Worm (Caenorhabditis elegans): ENCODE measurements around the gene fbxc-27.

The fbxc-27 gene

DNA sequence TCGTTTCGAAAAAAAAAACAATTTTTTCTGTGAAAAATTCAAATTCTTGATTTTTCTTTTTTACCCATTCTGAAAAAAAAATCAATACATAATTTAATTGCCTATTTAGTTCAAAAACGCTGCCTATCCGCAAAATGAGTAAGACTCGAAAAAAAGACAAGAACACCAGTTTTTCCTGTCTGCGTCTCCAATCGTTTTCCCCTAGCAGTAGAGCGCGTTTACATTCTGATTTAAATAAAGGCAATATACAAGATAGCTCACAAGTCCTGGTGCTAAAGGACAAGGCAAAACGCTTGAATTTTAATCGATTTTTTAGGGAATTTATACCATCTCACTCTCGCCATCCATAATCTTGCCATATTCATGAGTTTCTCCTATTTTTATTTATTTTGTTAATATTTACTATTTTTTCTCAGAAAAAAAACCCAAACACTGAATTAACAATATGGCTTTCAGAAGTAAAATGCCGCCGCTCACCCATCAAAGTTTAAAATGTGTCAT, 3.7 kb downstream of the fbxc-27 start, which contains the start of gene fbxc-33:
Gene fbxc-33, plus strand, starts transcription at position 451 of the 501 bp plus-strand sequence.
- TF ChIP-seq aly-1 (tag; optimal IDR thresholded peaks at IDR 0.05): no peak
- TF ChIP-seq hmbx-1 (tag; optimal IDR thresholded peaks at IDR 0.05): no peak
- no peak for TF ChIP-seq hnd-1 (tag; optimal IDR thresholded peaks at IDR 0.05)
- TF ChIP-seq F13C5.2 (tag; optimal IDR thresholded peaks at IDR 0.05): no peak
- TF ChIP-seq hmg-4 (GFP tag; optimal IDR thresholded peaks at IDR 0.05): no peak
- TF ChIP-seq tbx-37 (GFP tag; conservative IDR thresholded peaks at IDR 0.05): no peak
- TF ChIP-seq tra-4 (tag; optimal IDR thresholded peaks at IDR 0.05): no peak
- TF ChIP-seq ceh-13 (GFP tag; optimal IDR thresholded peaks at IDR 0.05): no peak
- no peak for TF ChIP-seq ets-7 (tag; optimal IDR thresholded peaks at IDR 0.05)
- TF ChIP-seq sea-1 (GFP tag; conservative IDR thresholded peaks at IDR 0.05): no peak
- no peak for TF ChIP-seq flt-1 (GFP tag; IDR thresholded peaks at IDR 0.05)
- no peak for TF ChIP-seq ceh-36 (tag; optimal IDR thresholded peaks at IDR 0.05)
- TF ChIP-seq scrt-1 (GFP tag; IDR thresholded peaks at IDR 0.05): no peak
- no peak for TF ChIP-seq ama-1 (optimal IDR thresholded peaks at IDR 0.05)
- TF ChIP-seq pes-1 (GFP tag; IDR thresholded peaks at IDR 0.05): no peak
- TF ChIP-seq B0310.2 (tag; optimal IDR thresholded peaks at IDR 0.05): no peak

DNA sequence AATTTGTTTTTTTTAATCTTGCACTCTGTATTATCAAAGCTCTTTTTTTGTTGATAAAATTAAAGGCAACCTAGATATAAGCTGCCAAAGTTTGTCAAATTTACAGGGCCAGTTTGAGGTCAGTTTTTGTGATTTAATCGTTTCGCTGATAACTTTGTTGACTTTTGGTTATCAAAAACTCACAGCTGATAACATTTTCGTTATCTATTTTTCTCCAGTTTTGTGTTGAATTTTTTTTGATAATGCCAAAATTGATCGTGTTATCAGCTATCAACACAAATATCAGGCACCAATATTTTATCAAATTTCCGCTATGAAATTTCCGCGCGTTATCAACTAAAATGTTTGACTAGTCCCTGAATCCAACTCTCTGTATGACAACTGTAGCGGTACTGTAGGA, 5.6 kb downstream of the fbxc-27 start:
- TF ChIP-seq scrt-1 (GFP tag; IDR thresholded peaks at IDR 0.05) (no peak), F13C5.2 (tag; optimal IDR thresholded peaks at IDR 0.05) (no peak), hnd-1 (tag; optimal IDR thresholded peaks at IDR 0.05) (no peak), tra-4 (tag; optimal IDR thresholded peaks at IDR 0.05) (no peak), ets-7 (tag; optimal IDR thresholded peaks at IDR 0.05) (no peak), ceh-36 (tag; optimal IDR thresholded peaks at IDR 0.05) (no peak), tbx-11 (GFP tag; IDR thresholded peaks at IDR 0.05) (no peak), flt-1 (GFP tag; IDR thresholded peaks at IDR 0.05) (no peak), pes-1 (GFP tag; IDR thresholded peaks at IDR 0.05) (no peak), ceh-13 (GFP tag; optimal IDR thresholded peaks at IDR 0.05) (no peak), aly-1 (tag; optimal IDR thresholded peaks at IDR 0.05) (no peak), hmg-4 (GFP tag; optimal IDR thresholded peaks at IDR 0.05) (no peak), ama-1 (optimal IDR thresholded peaks at IDR 0.05) (no peak)

DNA sequence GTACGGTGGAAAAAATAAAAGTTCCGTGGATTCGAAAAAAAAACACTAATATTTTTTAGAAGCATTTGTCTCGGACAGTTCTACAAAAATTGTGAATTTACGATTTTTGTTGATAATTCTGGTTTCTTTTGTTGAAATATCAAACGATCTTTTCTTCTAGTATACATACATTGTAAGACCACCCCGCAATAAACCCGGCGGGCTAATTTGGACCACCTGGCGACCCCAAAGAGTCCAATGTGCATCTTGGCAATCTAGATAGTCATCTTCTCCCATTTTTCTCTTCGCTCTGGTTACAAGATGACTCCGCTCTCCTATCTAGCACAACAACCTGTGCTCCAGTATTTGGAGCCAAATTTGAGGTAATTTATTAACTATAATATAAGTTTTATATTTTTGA, 6.2 kb downstream of the fbxc-27 start, which contains the start of gene fbxc-29:
Gene fbxc-29, plus strand, starts transcription at position 301 of the 400 bp plus-strand sequence.
- TF ChIP-seq tbx-11 (GFP tag; IDR thresholded peaks at IDR 0.05) (no peak), flt-1 (GFP tag; IDR thresholded peaks at IDR 0.05) (no peak), tra-4 (tag; optimal IDR thresholded peaks at IDR 0.05) (no peak), pes-1 (GFP tag; IDR thresholded peaks at IDR 0.05) (no peak), ceh-13 (GFP tag; optimal IDR thresholded peaks at IDR 0.05) (no peak), aly-1 (tag; optimal IDR thresholded peaks at IDR 0.05) (no peak), tbx-37 (GFP tag; conservative IDR thresholded peaks at IDR 0.05) (no peak)

DNA sequence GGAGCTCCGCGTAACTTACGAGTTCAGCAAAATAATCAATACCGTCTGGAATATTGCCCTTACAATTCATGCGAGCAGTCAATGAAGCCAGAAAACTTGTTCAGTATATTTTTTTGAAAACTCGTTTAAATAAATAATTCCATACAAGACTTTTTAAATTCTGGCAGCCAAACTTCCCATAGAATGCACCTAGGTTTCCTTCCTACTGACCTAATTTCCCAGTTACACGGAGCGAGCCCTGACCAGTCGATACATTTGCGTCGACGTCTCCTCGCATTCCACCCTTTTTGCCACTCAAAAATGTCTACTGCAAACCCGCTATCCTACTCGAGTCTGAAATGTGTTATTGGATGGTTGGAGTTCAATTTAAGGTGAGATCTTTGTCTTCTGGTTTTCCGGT, 7.8 kb downstream of the fbxc-27 start, which contains the start of gene fbxc-30:
Gene fbxc-30, plus strand, starts transcription at position 301 of the 400 bp plus-strand sequence.
- no peak for TF ChIP-seq sea-1 (GFP tag; conservative IDR thresholded peaks at IDR 0.05)
- no peak for TF ChIP-seq ceh-13 (GFP tag; optimal IDR thresholded peaks at IDR 0.05)
- TF ChIP-seq ama-1 (optimal IDR thresholded peaks at IDR 0.05): no peak
- TF ChIP-seq F13C5.2 (tag; optimal IDR thresholded peaks at IDR 0.05): no peak
- TF ChIP-seq ceh-36 (tag; optimal IDR thresholded peaks at IDR 0.05): no peak
- no peak for TF ChIP-seq scrt-1 (GFP tag; IDR thresholded peaks at IDR 0.05)

DNA sequence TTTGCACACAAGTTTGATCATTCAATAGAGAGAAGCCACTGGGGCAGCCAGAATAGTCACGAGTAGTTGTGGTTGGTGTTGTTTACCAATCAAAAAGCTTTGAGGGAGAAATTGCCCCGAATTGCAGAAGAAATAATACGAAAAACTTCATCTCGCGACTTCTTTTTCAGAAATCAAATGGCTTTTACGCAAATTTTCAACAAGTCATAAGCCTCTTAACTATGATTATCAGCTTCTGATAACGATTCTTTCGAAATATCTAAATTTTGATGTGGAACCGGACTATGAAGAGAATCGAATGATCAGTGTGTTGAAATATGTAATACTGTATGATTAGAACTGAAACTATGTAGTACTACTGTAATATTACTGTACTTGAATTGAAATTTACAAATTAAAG, 10.8 kb downstream of the fbxc-27 start:
- TF ChIP-seq F13C5.2 (tag; optimal IDR thresholded peaks at IDR 0.05): no peak
- TF ChIP-seq hnd-1 (tag; optimal IDR thresholded peaks at IDR 0.05): no peak
- TF ChIP-seq ets-7 (tag; optimal IDR thresholded peaks at IDR 0.05): no peak
- no peak for TF ChIP-seq tbx-37 (GFP tag; conservative IDR thresholded peaks at IDR 0.05)
- TF ChIP-seq sea-1 (GFP tag; conservative IDR thresholded peaks at IDR 0.05): no peak
- TF ChIP-seq hmbx-1 (tag; optimal IDR thresholded peaks at IDR 0.05): no peak
- no peak for TF ChIP-seq B0310.2 (tag; optimal IDR thresholded peaks at IDR 0.05)
- TF ChIP-seq ceh-13 (GFP tag; optimal IDR thresholded peaks at IDR 0.05): no peak
- no peak for TF ChIP-seq ceh-36 (tag; optimal IDR thresholded peaks at IDR 0.05)
- TF ChIP-seq tbx-11 (GFP tag; IDR thresholded peaks at IDR 0.05): no peak
- no peak for TF ChIP-seq hmg-4 (GFP tag; optimal IDR thresholded peaks at IDR 0.05)
- no peak for TF ChIP-seq flt-1 (GFP tag; IDR thresholded peaks at IDR 0.05)
- no peak for TF ChIP-seq ama-1 (optimal IDR thresholded peaks at IDR 0.05)
- no peak for TF ChIP-seq scrt-1 (GFP tag; IDR thresholded peaks at IDR 0.05)
- no peak for TF ChIP-seq aly-1 (tag; optimal IDR thresholded peaks at IDR 0.05)
- no peak for TF ChIP-seq pes-1 (GFP tag; IDR thresholded peaks at IDR 0.05)
- TF ChIP-seq tra-4 (tag; optimal IDR thresholded peaks at IDR 0.05): no peak

DNA sequence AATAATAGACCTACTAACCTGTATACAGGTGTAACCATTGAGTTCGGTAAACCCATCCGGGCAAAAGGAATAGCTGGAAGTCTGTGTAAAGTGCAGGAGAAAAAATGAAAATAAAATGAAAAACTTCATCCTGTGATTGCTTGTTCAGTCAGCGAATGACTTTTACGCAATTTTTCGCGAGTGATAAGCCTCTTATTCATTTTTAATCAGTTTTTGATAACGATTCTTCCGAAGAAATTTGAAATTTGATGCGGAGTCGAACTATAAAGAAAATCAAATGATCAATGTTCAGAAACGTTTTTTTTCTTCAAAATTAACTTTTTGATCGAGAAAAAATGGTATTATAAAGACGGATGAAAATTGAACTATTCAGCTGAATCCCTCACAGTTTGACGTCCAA, 13.2 kb downstream of the fbxc-27 start:
- no peak for TF ChIP-seq hmbx-1 (tag; optimal IDR thresholded peaks at IDR 0.05)
- TF ChIP-seq scrt-1 (GFP tag; IDR thresholded peaks at IDR 0.05): no peak
- no peak for TF ChIP-seq ceh-36 (tag; optimal IDR thresholded peaks at IDR 0.05)
- no peak for TF ChIP-seq F13C5.2 (tag; optimal IDR thresholded peaks at IDR 0.05)
- no peak for TF ChIP-seq tbx-11 (GFP tag; IDR thresholded peaks at IDR 0.05)
- TF ChIP-seq ceh-13 (GFP tag; optimal IDR thresholded peaks at IDR 0.05): no peak
- TF ChIP-seq sea-1 (GFP tag; conservative IDR thresholded peaks at IDR 0.05): no peak
- no peak for TF ChIP-seq flt-1 (GFP tag; IDR thresholded peaks at IDR 0.05)
- no peak for TF ChIP-seq B0310.2 (tag; optimal IDR thresholded peaks at IDR 0.05)
- no peak for TF ChIP-seq hmg-4 (GFP tag; optimal IDR thresholded peaks at IDR 0.05)

DNA sequence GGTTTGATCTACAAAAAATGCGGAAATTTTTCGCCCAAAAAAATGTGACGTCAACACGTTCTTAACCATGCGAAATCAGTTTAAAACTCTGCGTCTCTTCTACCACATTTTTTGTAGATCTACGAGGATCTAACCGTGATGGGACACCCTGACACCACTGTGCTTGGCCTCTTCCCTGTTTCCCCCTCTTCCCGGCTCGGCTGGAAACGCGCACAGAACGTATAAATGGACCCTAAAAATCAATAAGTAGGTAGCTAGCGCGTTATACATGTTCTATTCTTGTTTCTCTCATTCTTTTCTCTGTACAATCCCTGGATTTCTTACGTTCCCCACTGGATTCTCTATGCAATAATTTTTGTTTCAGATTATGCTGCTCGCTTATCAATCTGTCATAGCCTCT, 14.0 kb downstream of the fbxc-27 start, which contains the start of gene fbxc-28:
Gene fbxc-28, plus strand, starts transcription at position 301 of the 400 bp plus-strand sequence.
- no peak for TF ChIP-seq sea-1 (GFP tag; conservative IDR thresholded peaks at IDR 0.05)
- TF ChIP-seq aly-1 (tag; optimal IDR thresholded peaks at IDR 0.05): no peak
- no peak for TF ChIP-seq tbx-11 (GFP tag; IDR thresholded peaks at IDR 0.05)
- no peak for TF ChIP-seq ama-1 (optimal IDR thresholded peaks at IDR 0.05)
- TF ChIP-seq B0310.2 (tag; optimal IDR thresholded peaks at IDR 0.05): no peak

DNA sequence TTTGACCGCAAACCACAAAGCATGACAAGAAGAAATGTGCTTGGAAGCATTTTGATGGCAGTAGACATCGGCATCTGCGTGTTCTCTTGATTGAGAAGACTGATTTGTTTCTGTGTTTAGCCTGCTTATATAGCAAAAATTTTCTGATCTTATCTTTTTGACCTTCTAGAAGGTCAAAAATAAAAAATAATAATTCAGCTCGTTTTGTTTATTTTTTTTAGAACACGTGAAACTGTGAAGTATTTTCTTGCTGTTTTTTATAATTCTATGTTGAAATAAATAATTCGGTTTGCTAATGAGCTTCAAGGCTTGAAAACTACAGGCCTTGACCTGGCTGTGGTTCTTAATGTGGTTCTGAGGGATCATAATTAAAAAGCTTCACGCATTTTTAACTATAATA, 17.8 kb downstream of the fbxc-27 start, which contains the start of gene R07C3.13:
Gene R07C3.13, minus strand, starts transcription at position 101 of the 400 bp plus-strand sequence.
- no peak for TF ChIP-seq pes-1 (GFP tag; IDR thresholded peaks at IDR 0.05)
- no peak for TF ChIP-seq tbx-37 (GFP tag; conservative IDR thresholded peaks at IDR 0.05)
- no peak for TF ChIP-seq aly-1 (tag; optimal IDR thresholded peaks at IDR 0.05)
- no peak for TF ChIP-seq hmbx-1 (tag; optimal IDR thresholded peaks at IDR 0.05)
- no peak for TF ChIP-seq hmg-4 (GFP tag; optimal IDR thresholded peaks at IDR 0.05)

Data from whole organism, early embryonic.